Worm (Caenorhabditis elegans) whole organism, L4 larva: ENCODE results near the gene F46F5.13.

ENCODE experiments used
- F10B5.3 ChIP-seq: sonication (generic microtip); optimal IDR thresholded peaks from 2 replicates; lab custom pipeline; 2016; ENCODE audit warnings: mild to moderate bottlenecking, missing genetic modification characterization, missing compliant biosample characterization
- F26F4.8 ChIP-seq: fragments of 200-800 bp; sonication (Bioruptor generic); conservative IDR thresholded peaks from 2 replicates; pipeline ENCODE4 v1.3.6; 2022; ENCODE audit warnings: missing genetic modification characterization, missing compliant biosample characterization
- F44E2.7 ChIP-seq: fragments of 200-800 bp; sonication (Bioruptor generic); IDR thresholded peaks from 2 replicates; pipeline ENCODE4 v2.1.2; 2022; ENCODE audit warnings: missing genetic modification characterization, missing compliant biosample characterization
- F49E8.2 ChIP-seq: sonication (generic microtip); optimal IDR thresholded peaks from 2 replicates; lab custom pipeline; 2016; ENCODE audit warnings: missing compliant biosample characterization, mild to moderate bottlenecking, missing genetic modification characterization, borderline replicate concordance
- T20F7.1 ChIP-seq: fragments of 200-800 bp; sonication (Bioruptor generic); optimal IDR thresholded peaks from 2 replicates; lab custom pipeline; 2018; ENCODE audit warnings: mild to moderate bottlenecking, missing genetic modification characterization, missing compliant biosample characterization
- T26A8.4 ChIP-seq: fragments of 200-800 bp; sonication (Bioruptor generic); IDR thresholded peaks from 2 replicates; pipeline ENCODE4 v1.3.6; 2022; ENCODE audit warnings: missing genetic modification characterization, missing compliant biosample characterization
- Y105C5A.15 ChIP-seq: fragments of 200-800 bp; sonication (Bioruptor generic); IDR thresholded peaks from 2 replicates; pipeline ENCODE4 v1.3.6; 2022; ENCODE audit warnings: missing genetic modification characterization, missing compliant biosample characterization
- Y48G9A.11 ChIP-seq: fragments of 200-800 bp; sonication (Bioruptor generic); IDR thresholded peaks from 2 replicates; pipeline ENCODE4 v1.3.6; 2022; ENCODE audit warnings: missing genetic modification reagents, missing genetic modification characterization, missing compliant biosample characterization
- Y5F2A.4 ChIP-seq: fragments of 200-800 bp; sonication (Bioruptor generic); optimal IDR thresholded peaks from 2 replicates; lab custom pipeline; 2018; ENCODE audit warnings: mild to moderate bottlenecking, missing genetic modification characterization, missing compliant biosample characterization
- Y75B8A.6 ChIP-seq: fragments of 200-800 bp; sonication (Bioruptor generic); IDR thresholded peaks from 2 replicates; pipeline ENCODE4 v1.3.6; 2022; ENCODE audit warnings: missing genetic modification reagents, missing genetic modification characterization, missing compliant biosample characterization
- aha-1 ChIP-seq: fragments of 150-350 bp; peaks from one replicate; lab custom pipeline; 2014; ENCODE audit warnings: missing biosample characterization, missing genetic modification characterization
- ceh-44 ChIP-seq: fragments of 200-800 bp; sonication (Bioruptor generic); IDR thresholded peaks from 2 replicates; pipeline ENCODE4 v1.3.6; 2022; ENCODE audit warnings: missing genetic modification reagents, missing genetic modification characterization, missing compliant biosample characterization
- cey-2 ChIP-seq: sonication (generic microtip); optimal IDR thresholded peaks from 3 replicates; lab custom pipeline; 2017; ENCODE audit warnings: missing genetic modification characterization, mild to moderate bottlenecking, missing compliant biosample characterization, antibody characterized with exemption, borderline replicate concordance; ENCODE audit not compliant: insufficient read depth
- daf-16 ChIP-seq, 3 experiments: sonication (generic microtip); optimal IDR thresholded peaks; 2 replicates each; lab custom pipeline; 2016 to 2017; ENCODE audit warnings: missing genetic modification characterization in 3 of 3, missing genetic modification reagents in 3 of 3, mild to moderate bottlenecking in 2 of 3, missing compliant biosample characterization in 2 of 3, missing biosample characterization in 1 of 3, moderate library complexity in 1 of 3
- daf-8 ChIP-seq: fragments of 200-800 bp; sonication (Bioruptor generic); IDR thresholded peaks from 2 replicates; pipeline ENCODE4 v1.3.6; 2022; ENCODE audit warnings: missing genetic modification characterization, missing compliant biosample characterization
- dmd-6 ChIP-seq: fragments of 200-800 bp; sonication (Bioruptor generic); IDR thresholded peaks from 2 replicates; pipeline ENCODE4 v1.3.6; 2022; ENCODE audit warnings: missing genetic modification reagents, missing genetic modification characterization, missing compliant biosample characterization
- dmd-9 ChIP-seq: fragments of 200-800 bp; sonication (Bioruptor generic); IDR thresholded peaks from 2 replicates; pipeline ENCODE4 v1.3.6; 2022; ENCODE audit warnings: missing genetic modification reagents, missing genetic modification characterization, missing compliant biosample characterization
- egl-27 ChIP-seq: sonication (generic microtip); optimal IDR thresholded peaks from 3 replicates; lab custom pipeline; 2017; ENCODE audit warnings: missing biosample characterization, missing genetic modification reagents, missing genetic modification characterization
- egl-43 ChIP-seq: fragments of 200-800 bp; sonication (Bioruptor generic); IDR thresholded peaks from 2 replicates; pipeline ENCODE4 v1.3.6; 2022; ENCODE audit warnings: missing genetic modification reagents, missing genetic modification characterization, missing compliant biosample characterization
- hmg-1.1 ChIP-seq: fragments of 200-800 bp; sonication (Bioruptor generic); IDR thresholded peaks from 2 replicates; pipeline ENCODE4 v1.3.6; 2022; ENCODE audit warnings: missing genetic modification reagents, missing genetic modification characterization, missing compliant biosample characterization
- lin-15B ChIP-seq: fragments of 150-350 bp; sonication (generic microtip); optimal IDR thresholded peaks from 3 replicates; lab custom pipeline; 2014; ENCODE audit warnings: missing biosample characterization, missing genetic modification characterization
- lsy-2 ChIP-seq, 2 experiments: fragments of 150-350 bp in 1 of 2; sonication (generic microtip) in 1 of 2; optimal IDR thresholded peaks; 2 replicates each; lab custom pipeline; 2014 to 2017; ENCODE audit warnings: missing biosample characterization in 2 of 2, missing genetic modification characterization in 2 of 2
- madf-5 ChIP-seq, 2 experiments: fragments of 200-800 bp; sonication (Bioruptor generic); IDR thresholded peaks; 2 replicates each; pipeline ENCODE4 v1.3.6; 2022; ENCODE audit warnings: missing compliant biosample characterization in 2 of 2, missing genetic modification characterization in 2 of 2
- mdl-1 ChIP-seq, 2 experiments: fragments of 150-350 bp in 1 of 2; sonication (generic microtip) in 1 of 2; optimal IDR thresholded peaks; 2 replicates each; lab custom pipeline; 2014 to 2017; ENCODE audit warnings: missing biosample characterization in 2 of 2, missing genetic modification characterization in 2 of 2
- mdt-29 ChIP-seq: fragments of 200-800 bp; sonication (Bioruptor generic); IDR thresholded peaks from 2 replicates; pipeline ENCODE4 v1.3.6; 2022; ENCODE audit warnings: missing genetic modification reagents, missing genetic modification characterization, missing compliant biosample characterization
- nhr-11 ChIP-seq: fragments of 150-350 bp; optimal IDR thresholded peaks from 2 replicates; lab custom pipeline; 2014; ENCODE audit warnings: missing biosample characterization, missing genetic modification characterization
- nhr-25 ChIP-seq: sonication (generic microtip); optimal IDR thresholded peaks from 2 replicates; lab custom pipeline; 2017; ENCODE audit warnings: missing genetic modification characterization, mild to moderate bottlenecking, missing compliant biosample characterization, antibody characterized with exemption, moderate library complexity, borderline replicate concordance; ENCODE audit not compliant: insufficient read depth
- nhr-41 ChIP-seq: fragments of 200-800 bp; sonication (Bioruptor generic); IDR thresholded peaks from 2 replicates; pipeline ENCODE4 v1.3.6; 2022; ENCODE audit warnings: missing genetic modification reagents, missing genetic modification characterization, missing compliant biosample characterization
- nhr-42 ChIP-seq: fragments of 200-800 bp; sonication (Bioruptor generic); IDR thresholded peaks from 2 replicates; pipeline ENCODE4 v1.3.6; 2022; ENCODE audit warnings: missing genetic modification characterization, missing compliant biosample characterization
- nhr-48 ChIP-seq: sonication (generic microtip); optimal IDR thresholded peaks from 2 replicates; lab custom pipeline; 2016; ENCODE audit warnings: mild to moderate bottlenecking, missing genetic modification characterization, missing compliant biosample characterization
- nhr-6 ChIP-seq: fragments of 150-350 bp; optimal IDR thresholded peaks from 2 replicates; lab custom pipeline; 2014; ENCODE audit warnings: missing biosample characterization, missing genetic modification characterization
- nhr-76 ChIP-seq: fragments of 150-350 bp; optimal IDR thresholded peaks from 2 replicates; lab custom pipeline; 2014; ENCODE audit warnings: missing biosample characterization, missing genetic modification characterization
- nhr-77 ChIP-seq: fragments of 150-350 bp; optimal IDR thresholded peaks from 2 replicates; lab custom pipeline; 2014; ENCODE audit warnings: missing biosample characterization, missing genetic modification characterization
- pha-4 ChIP-seq, 2 experiments: fragments of 150-350 bp in 1 of 2; fragments of 200-800 bp in 1 of 2; sonication (Bioruptor generic) in 1 of 2; IDR thresholded peaks in 1 of 2; optimal IDR thresholded peaks in 1 of 2; 2 replicates each; pipeline versions ENCODE4 v1.3.6 to Lab custom; 2014 to 2022; ENCODE audit warnings: missing genetic modification characterization in 2 of 2, missing genetic modification reagents in 2 of 2, missing biosample characterization in 1 of 2, missing compliant biosample characterization in 1 of 2
- pqm-1 ChIP-seq: sonication (generic microtip); optimal IDR thresholded peaks from 2 replicates; lab custom pipeline; 2017; ENCODE audit warnings: missing biosample characterization, missing genetic modification characterization
- rbr-2 ChIP-seq: sonication (generic microtip); optimal IDR thresholded peaks from 2 replicates; lab custom pipeline; 2016; ENCODE audit warnings: missing genotype, missing genetic modification characterization, missing compliant biosample characterization
- sdz-12 ChIP-seq: fragments of 200-800 bp; sonication (Bioruptor generic); optimal IDR thresholded peaks from 2 replicates; lab custom pipeline; 2018; ENCODE audit warnings: mild to moderate bottlenecking, missing genetic modification characterization, missing compliant biosample characterization
- set-16 ChIP-seq: fragments of 200-800 bp; sonication (Bioruptor generic); IDR thresholded peaks from 2 replicates; pipeline ENCODE4 v1.3.6; 2022; ENCODE audit warnings: missing genetic modification reagents, missing genetic modification characterization, missing compliant biosample characterization
- unc-130 ChIP-seq: sonication (generic microtip); optimal IDR thresholded peaks from 2 replicates; lab custom pipeline; 2016; ENCODE audit warnings: missing genetic modification reagents, missing genetic modification characterization, missing compliant biosample characterization
- zag-1 ChIP-seq: fragments of 150-350 bp; optimal IDR thresholded peaks from 2 replicates; lab custom pipeline; 2014; ENCODE audit warnings: missing biosample characterization, missing genetic modification characterization
- zip-11 ChIP-seq: fragments of 200-800 bp; sonication (Bioruptor generic); IDR thresholded peaks from 2 replicates; pipeline ENCODE4 v1.3.6; 2022; ENCODE audit warnings: missing genetic modification characterization, missing compliant biosample characterization
- zip-2 ChIP-seq: fragments of 150-350 bp; optimal IDR thresholded peaks from 2 replicates; lab custom pipeline; 2014; ENCODE audit warnings: missing biosample characterization, missing genetic modification characterization
- ztf-11 ChIP-seq: fragments of 150-350 bp; optimal IDR thresholded peaks from 2 replicates; lab custom pipeline; 2014; ENCODE audit warnings: missing biosample characterization, missing genetic modification characterization
- ztf-7 ChIP-seq: fragments of 150-350 bp; optimal IDR thresholded peaks from 2 replicates; lab custom pipeline; 2014; ENCODE audit warnings: missing biosample characterization, missing genetic modification characterization

The F46F5.13 gene

DNA sequence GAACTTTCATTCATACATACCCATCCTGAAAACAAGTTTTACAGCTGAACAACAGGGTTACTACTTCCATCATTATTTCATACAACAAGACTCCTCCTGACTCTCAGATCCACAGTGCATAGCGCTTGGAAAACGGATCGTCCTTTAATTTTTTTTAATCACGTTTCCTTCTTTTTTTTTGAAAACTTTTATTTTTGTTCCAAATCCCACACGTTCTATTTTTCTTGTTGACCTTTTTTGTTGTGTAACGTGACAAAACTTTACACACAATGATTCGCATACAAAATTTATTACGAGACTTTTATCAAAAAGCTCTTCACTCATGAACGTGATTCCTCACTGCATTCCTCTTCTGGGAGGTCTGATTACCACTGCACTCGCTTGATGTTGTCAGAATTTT lies 37.0 kb downstream of the F46F5.13 start, which contains the start of gene clc-33:
clc-33 (plus strand) TSS at position 301 of the 400 bp plus-strand sequence.
- TF ChIP-seq dmd-6 (GFP tag; lab: Robert Waterston, UW) (no peak), Y48G9A.11 (GFP tag; lab: Robert Waterston, UW) (no peak), lsy-2 (tag; optimal IDR thresholded peaks at IDR 0.05; lab: Kevin White, UChicago) (no peak), Y75B8A.6 (GFP tag; lab: Robert Waterston, UW) (no peak)
- TF ChIP-seq, all 104 proteins: peak for 0

DNA sequence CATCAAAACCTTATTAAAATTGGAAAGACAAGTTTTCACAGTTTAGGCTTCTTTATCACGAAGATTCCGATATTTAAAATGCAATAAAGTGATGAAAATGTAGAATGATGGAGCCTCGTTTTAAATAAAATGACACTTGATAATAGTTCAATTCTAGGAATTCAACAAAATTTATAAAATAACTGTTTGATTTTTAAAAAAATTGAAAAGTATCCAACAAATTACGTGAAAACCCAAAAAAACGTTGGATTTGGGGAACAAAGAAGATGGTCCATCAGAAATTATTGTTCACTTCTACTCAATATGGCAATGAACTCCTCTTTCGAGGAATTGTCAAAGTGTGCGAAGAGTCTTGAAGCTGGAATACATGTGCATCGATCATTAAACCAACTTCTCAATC lies 40.9 kb downstream of the F46F5.13 start, which contains the start of gene F28A10.4:
F28A10.4 (plus strand) TSS at position 301 of the 400 bp plus-strand sequence.
- TF ChIP-seq lsy-2 (tag; optimal IDR thresholded peaks at IDR 0.05; lab: Kevin White, UChicago) = no peak
- TF ChIP-seq F49E8.2 (tag; lab: Kevin White, UChicago) = no peak

DNA sequence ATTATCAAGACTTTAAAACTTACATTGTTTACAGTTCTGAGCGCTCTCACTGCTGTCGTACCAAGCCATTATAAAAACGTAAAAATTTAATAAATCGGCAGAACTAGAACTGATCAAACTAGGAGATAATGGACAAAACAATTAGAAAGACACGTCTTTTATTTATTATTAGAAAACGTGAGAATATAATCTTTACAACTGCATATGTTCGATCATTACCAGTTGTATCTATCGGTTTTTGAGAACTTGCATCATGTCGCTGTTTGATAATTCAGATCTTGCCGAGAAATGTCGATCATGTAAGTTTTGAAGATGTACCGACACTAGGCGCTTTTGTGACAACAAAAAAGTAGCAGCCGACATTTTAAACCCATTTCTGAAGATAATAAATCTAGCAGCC lies 42.5 kb downstream of the F46F5.13 start, which contains the start of gene F28A10.7:
F28A10.7 (minus strand) TSS at position 101 of the 400 bp plus-strand sequence.
- TF ChIP-seq nhr-42 (GFP tag; lab: Robert Waterston, UW) (no peak), unc-130 (no peak), mdt-29 (GFP tag; lab: Robert Waterston, UW) (no peak), nhr-76 (tag; lab: Kevin White, UChicago) (no peak), egl-27 (tag; lab: Kevin White, UChicago) (no peak), sdz-12 (GFP tag; lab: Kevin White, UChicago) (no peak), nhr-41 (no peak), lin-15B (tag; lab: Kevin White, UChicago) (no peak), ztf-7 (tag; lab: Kevin White, UChicago) (no peak), T26A8.4 (GFP tag; lab: Robert Waterston, UW) (no peak), nhr-77 (tag; lab: Kevin White, UChicago) (no peak), pha-4 (GFP tag; IDR thresholded peaks at IDR 0.05; lab: Robert Waterston, UW) (no peak), pha-4 (tag; optimal IDR thresholded peaks at IDR 0.05; lab: Kevin White, UChicago) (no peak)

DNA sequence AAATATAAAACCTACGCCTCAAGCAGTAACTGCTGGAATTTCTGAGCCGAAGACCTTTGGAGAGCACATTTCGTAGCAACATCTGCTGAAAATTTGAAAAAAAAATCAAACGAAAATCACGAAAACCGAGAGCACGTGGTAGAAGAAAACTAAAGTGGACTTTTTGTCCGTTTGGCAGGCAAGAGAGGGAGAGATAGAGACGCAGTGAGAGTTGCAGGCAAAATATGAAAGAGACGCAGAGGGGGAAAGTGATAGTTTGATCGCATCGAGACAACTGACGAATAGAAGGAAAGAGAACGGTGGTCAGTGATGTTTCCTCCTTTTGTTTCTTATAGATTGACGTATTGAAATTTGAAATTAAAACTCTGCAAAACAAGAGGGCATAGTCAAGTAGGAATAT lies 45.4 kb downstream of the F46F5.13 start, which contains the start of the genes acdh-9 and F28A10.13:
acdh-9 (minus strand) TSS at position 85 of the 400 bp plus-strand sequence.
F28A10.13 (plus strand) TSS at position 294 of the 400 bp plus-strand sequence.
- TF ChIP-seq zip-2 (tag; lab: Kevin White, UChicago) = no peak
- no peak for TF ChIP-seq pqm-1 (tag; lab: Kevin White, UChicago)
- peak; percentile 79 to 96 for TF ChIP-seq mdl-1 (tag; optimal IDR thresholded peaks at IDR 0.05; lab: Kevin White, UChicago)
- TF ChIP-seq nhr-11 = peak; percentile 51
- TF ChIP-seq hmg-1.1 (GFP tag; lab: Robert Waterston, UW) = peak; percentile 52; the same call in 1 of the 2 replicates
- TF ChIP-seq Y48G9A.11 (GFP tag; lab: Robert Waterston, UW) = no peak
- TF ChIP-seq rbr-2 (tag; lab: Kevin White, UChicago) = no peak
- TF ChIP-seq zip-11 = no peak
- peak; percentile 62 for TF ChIP-seq T20F7.1 (GFP tag; lab: Kevin White, UChicago)
- TF ChIP-seq Y105C5A.15 (GFP tag; lab: Robert Waterston, UW) = no peak
- no peak for TF ChIP-seq nhr-6
- no peak for TF ChIP-seq zag-1 (tag; lab: Kevin White, UChicago)
- no peak for TF ChIP-seq F44E2.7 (GFP tag; lab: Robert Waterston, UW)
- no peak for TF ChIP-seq F49E8.2 (tag; lab: Kevin White, UChicago)
- TF ChIP-seq F26F4.8 (GFP tag; lab: Robert Waterston, UW) = no peak
- no peak for TF ChIP-seq daf-8 (GFP tag; lab: Robert Waterston, UW)
- TF ChIP-seq nhr-25 (tag; lab: Kevin White, UChicago) = no peak
- TF ChIP-seq Y5F2A.4 (GFP tag; lab: Kevin White, UChicago) = no peak
- no peak for TF ChIP-seq cey-2
- no peak for TF ChIP-seq nhr-48
- TF ChIP-seq aha-1 (tag; lab: Kevin White, UChicago) = peak; percentile 98
- TF ChIP-seq set-16 (GFP tag; lab: Robert Waterston, UW) = no peak
- no peak for TF ChIP-seq ceh-44 (GFP tag; lab: Robert Waterston, UW)
- TF ChIP-seq ztf-7 (tag; lab: Kevin White, UChicago) = no peak
- no peak for TF ChIP-seq dmd-9 (GFP tag; lab: Robert Waterston, UW)
- no peak for TF ChIP-seq egl-43
- TF ChIP-seq F10B5.3 (tag; lab: Kevin White, UChicago) = no peak
- TF ChIP-seq ztf-11 (tag; lab: Kevin White, UChicago) = no peak
- no peak for TF ChIP-seq daf-16 (GFP tag; optimal IDR thresholded peaks at IDR 0.05; lab: Kevin White, UChicago)
- peak; percentile 73 for TF ChIP-seq daf-16 (tag; optimal IDR thresholded peaks at IDR 0.05; lab: Kevin White, UChicago)
- TF ChIP-seq nhr-41 = no peak
- TF ChIP-seq madf-5 (GFP tag; IDR thresholded peaks at IDR 0.05; lab: Robert Waterston, UW) = no peak
- no peak for TF ChIP-seq unc-130
